Worm (Caenorhabditis elegans): Measurements from ENCODE around the gene vps-35.

The vps-35 gene

DNA sequence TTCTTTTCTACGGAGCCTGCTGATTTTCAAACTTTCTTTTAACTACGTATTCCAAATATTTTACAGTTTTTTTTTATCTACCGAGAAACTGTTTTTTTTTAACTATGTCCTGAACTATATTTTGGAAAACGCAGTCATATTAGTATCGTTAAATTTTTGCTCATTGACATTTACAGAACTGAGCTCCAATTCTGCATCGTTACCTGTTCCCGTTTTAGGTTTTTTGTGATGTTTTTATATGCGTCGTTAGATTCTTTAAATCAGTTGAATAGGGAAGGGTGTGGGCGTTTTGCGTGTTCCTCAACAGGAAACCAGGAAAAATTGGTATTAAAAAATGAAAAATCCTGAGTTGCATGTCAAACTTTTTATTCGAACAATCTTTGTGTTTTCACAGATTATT lies 14.8 kb upstream of the vps-35 start:
- TF ChIP-seq eor-1 (tag; optimal IDR thresholded peaks at IDR 0.05), result no peak
- no peak for TF ChIP-seq jun-1 (tag; optimal IDR thresholded peaks at IDR 0.05)

DNA sequence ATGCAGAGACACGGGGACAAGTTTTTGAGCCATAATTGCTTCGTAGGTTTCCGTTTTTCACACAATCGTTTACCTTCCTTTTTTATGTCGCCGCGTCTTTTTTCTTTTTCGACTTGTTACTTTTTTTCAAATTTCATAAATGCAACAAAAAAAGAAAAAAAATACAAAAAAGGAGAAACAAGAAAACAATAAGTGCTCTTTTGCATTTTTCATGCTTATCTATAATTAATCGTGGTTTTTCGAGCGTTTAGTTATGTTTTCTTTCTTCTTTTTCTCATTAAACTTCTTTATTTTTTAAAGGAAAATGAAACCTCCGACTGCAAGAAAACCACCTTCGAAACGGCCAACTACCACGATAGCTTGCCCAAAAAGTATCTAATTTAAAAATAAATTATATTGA lies 11.7 kb upstream of the vps-35 start, which contains the start of gene F59G1.4:
Gene F59G1.4 (plus strand): TSS at position 301 of the 400 bp plus-strand sequence.
- TF ChIP-seq ceh-16 (tag; optimal IDR thresholded peaks at IDR 0.05), result no peak
- no peak for TF ChIP-seq jun-1 (tag; optimal IDR thresholded peaks at IDR 0.05)
- no peak for TF ChIP-seq ceh-28 (tag; optimal IDR thresholded peaks at IDR 0.05)
- TF ChIP-seq nhr-11 (tag; optimal IDR thresholded peaks at IDR 0.05), result no peak
- TF ChIP-seq lin-39 (tag; optimal IDR thresholded peaks at IDR 0.05), result no peak
- no peak for TF ChIP-seq nhr-237 (tag; optimal IDR thresholded peaks at IDR 0.05)
- TF ChIP-seq mdl-1 (tag; optimal IDR thresholded peaks at IDR 0.05), result no peak
- no peak for TF ChIP-seq snpc-4 (tag; optimal IDR thresholded peaks at IDR 0.05)
- TF ChIP-seq egl-5 (tag; optimal IDR thresholded peaks at IDR 0.05), result no peak
- no peak for TF ChIP-seq ama-1 (optimal IDR thresholded peaks at IDR 0.05)
- TF ChIP-seq aly-2 (tag; optimal IDR thresholded peaks at IDR 0.05), result no peak
- TF ChIP-seq nhr-25 (tag; optimal IDR thresholded peaks at IDR 0.05), result no peak
- no peak for TF ChIP-seq elt-2 (tag; optimal IDR thresholded peaks at IDR 0.05)
- TF ChIP-seq fkh-10 (GFP tag; optimal IDR thresholded peaks at IDR 0.05), result no peak
- no peak for TF ChIP-seq nhr-23 (tag; optimal IDR thresholded peaks at IDR 0.05)

DNA sequence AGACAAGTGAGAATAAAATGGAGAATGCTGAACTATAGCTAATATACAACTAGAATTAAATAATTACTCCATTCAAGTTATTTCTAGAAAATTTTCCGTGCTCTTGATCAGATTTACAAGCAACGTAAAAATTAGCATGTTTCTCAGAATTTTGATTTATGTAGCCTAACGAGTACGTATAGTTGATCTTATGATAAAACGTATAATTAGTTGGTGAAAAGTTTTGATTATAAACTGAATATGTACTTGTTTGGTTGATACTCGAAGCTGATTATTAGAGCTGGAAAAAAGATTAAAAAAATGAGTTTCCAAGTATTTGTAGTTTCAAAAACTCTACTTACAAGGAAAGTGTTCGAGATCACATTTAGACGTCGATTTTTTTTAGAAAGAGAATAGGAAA lies 11.1 kb upstream of the vps-35 start:
- TF ChIP-seq lin-39 (tag; optimal IDR thresholded peaks at IDR 0.05) (no peak), fkh-2 (tag; optimal IDR thresholded peaks at IDR 0.05) (no peak), aly-2 (tag; optimal IDR thresholded peaks at IDR 0.05) (no peak), fos-1 (tag; optimal IDR thresholded peaks at IDR 0.05) (no peak), lin-15B (tag; optimal IDR thresholded peaks at IDR 0.05) (no peak), mml-1 (tag; optimal IDR thresholded peaks at IDR 0.05) (no peak), hmg-11 (tag; optimal IDR thresholded peaks at IDR 0.05) (no peak), nhr-11 (tag; optimal IDR thresholded peaks at IDR 0.05) (peak; percentile 87), egl-27 (tag; optimal IDR thresholded peaks at IDR 0.05) (no peak)

DNA sequence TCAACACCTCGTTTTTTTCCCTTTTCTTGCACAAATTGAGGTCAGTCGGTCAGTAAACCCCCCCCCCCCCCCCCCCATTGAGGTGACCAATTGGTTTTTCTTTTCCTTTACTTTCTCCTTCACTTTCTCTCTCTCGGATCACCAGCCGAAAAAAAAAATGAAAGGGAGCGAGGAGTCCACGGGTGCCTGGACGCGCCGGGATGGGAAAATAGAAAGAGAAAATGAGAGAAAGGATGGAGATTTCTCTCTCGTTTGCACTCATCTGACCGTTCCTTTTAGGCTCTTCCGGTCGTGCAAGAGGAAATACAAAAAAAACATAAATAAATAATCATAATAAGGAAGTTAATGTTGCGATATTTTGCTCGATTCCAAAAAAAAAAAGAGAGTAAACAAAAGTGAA lies 8.5 kb upstream of the vps-35 start:
- TF ChIP-seq ceh-9 (tag; optimal IDR thresholded peaks at IDR 0.05) (no peak), nfya-1 (tag; optimal IDR thresholded peaks at IDR 0.05; ENCODE audit: insufficient read depth) (no peak), nhr-237 (tag; optimal IDR thresholded peaks at IDR 0.05) (no peak), nhr-43 (tag; optimal IDR thresholded peaks at IDR 0.05; ENCODE audit: poor library complexity, severe bottlenecking) (no peak), unc-39 (tag; optimal IDR thresholded peaks at IDR 0.05) (no peak), nhr-67 (tag; optimal IDR thresholded peaks at IDR 0.05) (no peak), nhr-12 (tag; optimal IDR thresholded peaks at IDR 0.05) (no peak), pha-4 (tag; optimal IDR thresholded peaks at IDR 0.05) (peak; percentile 83), ama-1 (optimal IDR thresholded peaks at IDR 0.05) (peak; percentile 16), egl-5 (tag; optimal IDR thresholded peaks at IDR 0.05) (no peak), nhr-23 (tag; optimal IDR thresholded peaks at IDR 0.05) (peak; percentile 89)

ce11 chrII:5899865-5900486 lies 7.6 kb upstream of the vps-35 start:
- TF ChIP-seq hmg-11 (tag; optimal IDR thresholded peaks at IDR 0.05) (no peak), elt-2 (tag; optimal IDR thresholded peaks at IDR 0.05) (peak; percentile 65)

ce11 chrII:5901407-5902026 lies 6.1 kb upstream of the vps-35 start:
- TF ChIP-seq lsy-12 (tag; optimal IDR thresholded peaks at IDR 0.05), result peak; percentile 38
- no peak for TF ChIP-seq mml-1 (tag; optimal IDR thresholded peaks at IDR 0.05)
- TF ChIP-seq lin-15B (tag; optimal IDR thresholded peaks at IDR 0.05), result no peak
- no peak for TF ChIP-seq fkh-2 (tag; optimal IDR thresholded peaks at IDR 0.05)
- TF ChIP-seq sea-2 (GFP tag; optimal IDR thresholded peaks at IDR 0.05), result no peak
- no peak for TF ChIP-seq mdl-1 (tag; optimal IDR thresholded peaks at IDR 0.05)
- no peak for TF ChIP-seq fkh-10 (GFP tag; optimal IDR thresholded peaks at IDR 0.05)
- no peak for TF ChIP-seq nhr-77 (tag; optimal IDR thresholded peaks at IDR 0.05)
- TF ChIP-seq skn-1 (tag; optimal IDR thresholded peaks at IDR 0.05), result no peak
- TF ChIP-seq nhr-43 (tag; optimal IDR thresholded peaks at IDR 0.05; ENCODE audit: poor library complexity, severe bottlenecking), result peak; percentile 35
- no peak for TF ChIP-seq ztf-11 (tag; optimal IDR thresholded peaks at IDR 0.05)
- no peak for TF ChIP-seq nhr-67 (tag; optimal IDR thresholded peaks at IDR 0.05)
- peak; percentile 5 for TF ChIP-seq lin-39 (tag; optimal IDR thresholded peaks at IDR 0.05)
- no peak for TF ChIP-seq nhr-11 (tag; optimal IDR thresholded peaks at IDR 0.05)
- no peak for TF ChIP-seq ceh-9 (tag; optimal IDR thresholded peaks at IDR 0.05)
- no peak for TF ChIP-seq elt-1 (tag; optimal IDR thresholded peaks at IDR 0.05)
- no peak for TF ChIP-seq egl-27 (tag; optimal IDR thresholded peaks at IDR 0.05)
- TF ChIP-seq nhr-76 (tag; optimal IDR thresholded peaks at IDR 0.05), result no peak
- TF ChIP-seq R02D3.7 (tag; optimal IDR thresholded peaks at IDR 0.05), result no peak
- TF ChIP-seq ceh-82 (tag; optimal IDR thresholded peaks at IDR 0.05), result peak; percentile 23
- TF ChIP-seq nhr-12 (tag; optimal IDR thresholded peaks at IDR 0.05), result no peak
- TF ChIP-seq fos-1 (tag; optimal IDR thresholded peaks at IDR 0.05), result no peak
- TF ChIP-seq zag-1 (tag; optimal IDR thresholded peaks at IDR 0.05), result no peak
- peak; percentile 21 for TF ChIP-seq unc-62 (GFP tag; optimal IDR thresholded peaks at IDR 0.05)
- TF ChIP-seq unc-39 (tag; optimal IDR thresholded peaks at IDR 0.05), result no peak
- peak; percentile 75 for TF ChIP-seq nfya-1 (tag; optimal IDR thresholded peaks at IDR 0.05; ENCODE audit: insufficient read depth)

Measured in whole organism, L3 larva.